Worm (Caenorhabditis elegans) whole organism, young adult: Measurements from ENCODE around the gene Y46H3A.5.
A peak's percentile ranks its signal among the peaks of the same experiment; 100 is the strongest.

Source experiments
- D2030.7 ChIP-seq: fragments of 200-800 bp; sonication (Bioruptor generic); IDR thresholded peaks from 2 replicates; pipeline ENCODE4 v1.3.6; 2022; ENCODE audit warnings: missing genetic modification reagents, missing genetic modification characterization, missing compliant biosample characterization
- F39B2.1 ChIP-seq: fragments of 200-800 bp; sonication (Bioruptor generic); IDR thresholded peaks from 2 replicates; pipeline ENCODE4 v1.3.6; 2022; ENCODE audit warnings: missing genetic modification reagents, missing genetic modification characterization, missing compliant biosample characterization
- K12H6.12 ChIP-seq: fragments of 200-800 bp; sonication (Bioruptor generic); optimal IDR thresholded peaks from 2 replicates; lab custom pipeline; 2018; ENCODE audit warnings: mild to moderate bottlenecking, missing genetic modification characterization, missing compliant biosample characterization
- T07F8.4 ChIP-seq: sonication (generic microtip); optimal IDR thresholded peaks from 2 replicates; lab custom pipeline; 2016; ENCODE audit warnings: mild to moderate bottlenecking, missing genetic modification characterization, moderate library complexity, missing compliant biosample characterization
- Y67H2A.10 ChIP-seq: fragments of 200-800 bp; sonication (Bioruptor generic); conservative IDR thresholded peaks from 2 replicates; pipeline ENCODE4 v1.3.6; 2022; ENCODE audit warnings: missing genetic modification reagents, missing genetic modification characterization, missing compliant biosample characterization
- ZK185.1 ChIP-seq: sonication (generic microtip); optimal IDR thresholded peaks from 2 replicates; lab custom pipeline; 2016; ENCODE audit warnings: mild to moderate bottlenecking, missing genetic modification characterization, missing compliant biosample characterization; ENCODE audit not compliant: poor library complexity, severe bottlenecking
- aptf-3 ChIP-seq: fragments of 200-800 bp; sonication (Bioruptor generic); IDR thresholded peaks from 2 replicates; pipeline ENCODE4 v1.3.6; 2022; ENCODE audit warnings: missing genetic modification characterization, missing compliant biosample characterization
- athp-1 ChIP-seq: sonication (generic microtip); optimal IDR thresholded peaks from 2 replicates; lab custom pipeline; 2017; ENCODE audit warnings: mild to moderate bottlenecking, missing genetic modification characterization, missing compliant biosample characterization
- attf-3 ChIP-seq: fragments of 200-800 bp; sonication (Bioruptor generic); conservative IDR thresholded peaks from 2 replicates; pipeline ENCODE4 v1.3.6; 2022; ENCODE audit warnings: missing genetic modification reagents, missing genetic modification characterization, missing compliant biosample characterization
- attf-5 ChIP-seq: fragments of 200-800 bp; sonication (Bioruptor generic); optimal IDR thresholded peaks from 2 replicates; lab custom pipeline; 2018; ENCODE audit warnings: mild to moderate bottlenecking, missing genetic modification characterization, missing compliant biosample characterization
- cebp-1 ChIP-seq, 2 experiments: fragments of 200-800 bp in 1 of 2; sonication (Bioruptor generic) in 1 of 2; sonication (generic microtip) in 1 of 2; IDR thresholded peaks in 1 of 2; optimal IDR thresholded peaks in 1 of 2; 2 replicates each; pipeline versions ENCODE4 v1.3.6 to Lab custom; 2017 to 2022; ENCODE audit warnings: missing compliant biosample characterization in 2 of 2, missing genetic modification characterization in 2 of 2, mild to moderate bottlenecking in 1 of 2, missing genetic modification reagents in 1 of 2, moderate library complexity in 1 of 2
- ceh-100 ChIP-seq: fragments of 200-800 bp; sonication (Bioruptor generic); IDR thresholded peaks from 2 replicates; pipeline ENCODE4 v1.3.6; 2022; ENCODE audit warnings: missing genetic modification reagents, missing genetic modification characterization, missing compliant biosample characterization
- ceh-27 ChIP-seq: fragments of 200-800 bp; sonication (Bioruptor generic); optimal IDR thresholded peaks from 2 replicates; lab custom pipeline; 2018; ENCODE audit warnings: mild to moderate bottlenecking, missing genetic modification characterization, moderate library complexity, missing compliant biosample characterization
- ceh-40 ChIP-seq: fragments of 200-800 bp; sonication (Bioruptor generic); IDR thresholded peaks from 2 replicates; pipeline ENCODE4 v1.3.6; 2022; ENCODE audit warnings: missing genetic modification characterization, missing compliant biosample characterization
- chd-7 ChIP-seq: sonication (generic microtip); optimal IDR thresholded peaks from 2 replicates; lab custom pipeline; 2016; ENCODE audit warnings: mild to moderate bottlenecking, missing genetic modification characterization, moderate library complexity, missing compliant biosample characterization
- dpl-1 ChIP-seq: fragments of 150-350 bp; optimal IDR thresholded peaks from 2 replicates; lab custom pipeline; 2014; ENCODE audit warnings: missing biosample characterization, missing genetic modification reagents, missing genetic modification characterization
- fkh-3 ChIP-seq: sonication (generic microtip); optimal IDR thresholded peaks from 2 replicates; lab custom pipeline; 2016; ENCODE audit warnings: mild to moderate bottlenecking, missing genetic modification characterization, missing compliant biosample characterization
- hmg-1.2 ChIP-seq: fragments of 200-800 bp; sonication (Bioruptor generic); IDR thresholded peaks from 2 replicates; pipeline ENCODE4 v1.3.6; 2022; ENCODE audit warnings: missing genetic modification reagents, missing genetic modification characterization, missing compliant biosample characterization
- hmg-20 ChIP-seq: fragments of 200-800 bp; sonication (Bioruptor generic); IDR thresholded peaks from 2 replicates; pipeline ENCODE4 v1.3.6; 2022; ENCODE audit warnings: missing genetic modification reagents, missing genetic modification characterization, missing compliant biosample characterization
- lin-26 ChIP-seq: fragments of 200-800 bp; sonication (Bioruptor generic); IDR thresholded peaks from 2 replicates; pipeline ENCODE4 v1.3.6; 2022; ENCODE audit warnings: missing genetic modification reagents, missing genetic modification characterization, missing compliant biosample characterization
- lin-35 ChIP-seq, 3 experiments: fragments of 150-350 bp in 2 of 3; sonication (generic microtip) in 1 of 3; optimal IDR thresholded peaks; 2 replicates each; lab custom pipeline; 2014 to 2018; ENCODE audit warnings: missing biosample characterization in 3 of 3, missing genetic modification characterization in 3 of 3, missing genetic modification reagents in 3 of 3
- lsl-1 ChIP-seq: fragments of 200-800 bp; sonication (Bioruptor generic); optimal IDR thresholded peaks from 2 replicates; lab custom pipeline; 2018; ENCODE audit warnings: mild to moderate bottlenecking, missing genetic modification characterization, moderate library complexity, missing compliant biosample characterization
- lsy-27 ChIP-seq: sonication (generic microtip); optimal IDR thresholded peaks from 2 replicates; lab custom pipeline; 2017; ENCODE audit warnings: missing genetic modification characterization, mild to moderate bottlenecking, missing compliant biosample characterization, antibody characterized with exemption, missing genotype, borderline replicate concordance; ENCODE audit not compliant: insufficient read depth
- madf-6 ChIP-seq: fragments of 200-800 bp; sonication (Bioruptor generic); IDR thresholded peaks from 2 replicates; pipeline ENCODE4 v1.3.6; 2022; ENCODE audit warnings: missing genetic modification reagents, missing genetic modification characterization, missing compliant biosample characterization
- madf-8 ChIP-seq: fragments of 200-800 bp; sonication (Bioruptor generic); conservative IDR thresholded peaks from 2 replicates; pipeline ENCODE4 v1.3.6; 2022; ENCODE audit warnings: missing genetic modification reagents, missing genetic modification characterization, missing compliant biosample characterization
- nfya-2 ChIP-seq: fragments of 200-800 bp; sonication (Bioruptor generic); IDR thresholded peaks from 2 replicates; pipeline ENCODE4 v1.3.6; 2022; ENCODE audit warnings: missing genetic modification reagents, missing genetic modification characterization, missing compliant biosample characterization
- nfyb-1 ChIP-seq: fragments of 200-800 bp; sonication (Bioruptor generic); IDR thresholded peaks from 2 replicates; pipeline ENCODE4 v1.3.6; 2022; ENCODE audit warnings: missing genetic modification reagents, missing genetic modification characterization, missing compliant biosample characterization
- nhr-80 ChIP-seq: sonication (generic microtip); optimal IDR thresholded peaks from 2 replicates; lab custom pipeline; 2016; ENCODE audit warnings: missing genetic modification characterization, missing compliant biosample characterization
- pbrm-1 ChIP-seq: fragments of 200-800 bp; sonication (Bioruptor generic); IDR thresholded peaks from 2 replicates; pipeline ENCODE4 v1.3.6; 2022; ENCODE audit warnings: missing genetic modification reagents, missing genetic modification characterization, missing compliant biosample characterization
- rec-8 ChIP-seq, 2 experiments: sonication (generic microtip); optimal IDR thresholded peaks; 2 replicates each; lab custom pipeline; 2016; ENCODE audit warnings: mild to moderate bottlenecking in 2 of 2, missing genetic modification characterization in 2 of 2, missing genetic modification reagents in 2 of 2, missing genotype in 2 of 2, missing biosample characterization in 1 of 2, missing compliant biosample characterization in 1 of 2, moderate library complexity in 1 of 2
- sdz-38 ChIP-seq: sonication (generic microtip); optimal IDR thresholded peaks from 2 replicates; lab custom pipeline; 2016; ENCODE audit warnings: missing genotype, missing genetic modification characterization, missing compliant biosample characterization
- sea-2 ChIP-seq: fragments of 200-800 bp; sonication (Bioruptor generic); IDR thresholded peaks from 2 replicates; pipeline ENCODE4 v1.3.6; 2022; ENCODE audit warnings: missing genetic modification characterization, missing compliant biosample characterization
- snpc-4 ChIP-seq, 5 experiments: fragments of 150-350 bp in 1 of 5; sonication (generic microtip) in 4 of 5; optimal IDR thresholded peaks; 2 replicates each; lab custom pipeline; 2014 to 2018; ENCODE audit warnings: missing genetic modification characterization in 5 of 5, missing biosample characterization in 3 of 5, antibody characterized with exemption in 2 of 5, mild to moderate bottlenecking in 2 of 5, missing compliant biosample characterization in 2 of 5, missing genotype in 2 of 5, moderate library complexity in 2 of 5, missing genetic modification reagents in 1 of 5
- sptf-2 ChIP-seq: fragments of 200-800 bp; sonication (Bioruptor generic); optimal IDR thresholded peaks from 2 replicates; lab custom pipeline; 2018; ENCODE audit warnings: mild to moderate bottlenecking, missing genetic modification characterization, missing compliant biosample characterization
- xnd-1 ChIP-seq: sonication (generic microtip); optimal IDR thresholded peaks from 2 replicates; lab custom pipeline; 2016; ENCODE audit warnings: missing genotype, missing genetic modification reagents, missing genetic modification characterization, missing compliant biosample characterization
- zim-3 ChIP-seq: sonication (generic microtip); optimal IDR thresholded peaks from 2 replicates; lab custom pipeline; 2017; ENCODE audit warnings: mild to moderate bottlenecking, missing genetic modification characterization, moderate library complexity, missing compliant biosample characterization

Y46H3A.5 gene

ce11 chrV:1788157-1788556, 26.5 kb downstream of the Y46H3A.5 start, which contains the start of gene F36H9.2:
TSS of gene F36H9.2 (plus strand) at chrV:1788457.
- no peak for TF ChIP-seq D2030.7 (GFP tag; lab: Robert Waterston, UW)
- TF ChIP-seq lin-35 (GFP tag; optimal IDR thresholded peaks at IDR 0.05; lab: Kevin White, UChicago) = no peak
- TF ChIP-seq athp-1 (tag; lab: Kevin White, UChicago) = no peak
- TF ChIP-seq madf-6 (GFP tag; lab: Robert Waterston, UW) = no peak
- no peak for TF ChIP-seq F39B2.1
- no peak for TF ChIP-seq nfyb-1 (GFP tag; lab: Robert Waterston, UW)
- TF ChIP-seq hmg-20 (GFP tag; lab: Robert Waterston, UW) = no peak
- TF ChIP-seq chd-7 (tag; lab: Kevin White, UChicago) = no peak
- no peak for TF ChIP-seq lsy-27 (tag; lab: Kevin White, UChicago)
- no peak for TF ChIP-seq dpl-1 (GFP tag; lab: Kevin White, UChicago)
- TF ChIP-seq zim-3 (tag; lab: Kevin White, UChicago) = no peak
- no peak for TF ChIP-seq fkh-3

- no peak for TF ChIP-seq nfya-2 (GFP tag; lab: Robert Waterston, UW)
- TF ChIP-seq, all 124 proteins: peak for 0
These were observed 32.8 kb downstream of the Y46H3A.5 start, which contains the start of gene F36H9.5 for ce11 chrV:1781922-1782321. TSS of gene F36H9.5 (minus strand) at chrV:1782022.

ce11 chrV:1779994-1780393, 34.7 kb downstream of the Y46H3A.5 start:
- peak; percentile 58; the same call in 1 of the 2 replicates for TF ChIP-seq nfyb-1 (GFP tag; lab: Robert Waterston, UW)
- TF ChIP-seq pbrm-1 (GFP tag; lab: Robert Waterston, UW) = no peak

- TF ChIP-seq lin-26 (GFP tag; lab: Robert Waterston, UW) = no peak
These were observed 35.5 kb downstream of the Y46H3A.5 start, which contains the start of gene F36H9.4 for ce11 chrV:1779136-1779535. TSS of gene F36H9.4 (minus strand) at chrV:1779236.

- TF ChIP-seq ceh-27 = no peak
- no peak for TF ChIP-seq madf-6 (GFP tag; lab: Robert Waterston, UW)
- TF ChIP-seq sptf-2 (GFP tag; lab: Kevin White, UChicago) = no peak
- no peak for TF ChIP-seq rec-8 (tag; optimal IDR thresholded peaks at IDR 0.05; lab: Kevin White, UChicago)
- no peak for TF ChIP-seq dpl-1 (GFP tag; lab: Kevin White, UChicago)
- no peak for TF ChIP-seq cebp-1 (GFP tag; IDR thresholded peaks at IDR 0.05; lab: Robert Waterston, UW)
- no peak for TF ChIP-seq cebp-1 (tag; optimal IDR thresholded peaks at IDR 0.05; lab: Kevin White, UChicago)
- no peak for TF ChIP-seq Y67H2A.10
- no peak for TF ChIP-seq snpc-4 (GFP tag; optimal IDR thresholded peaks at IDR 0.05; lab: Kevin White, UChicago)
- TF ChIP-seq snpc-4 (tag; optimal IDR thresholded peaks at IDR 0.05; lab: Kevin White, UChicago) = no peak
- TF ChIP-seq ceh-40 (GFP tag; lab: Robert Waterston, UW) = no peak
- no peak for TF ChIP-seq ceh-100
- TF ChIP-seq lsl-1 (GFP tag; lab: Kevin White, UChicago) = no peak
- TF ChIP-seq attf-5 = no peak
These were observed 39.7 kb downstream of the Y46H3A.5 start, which contains the start of gene F36H9.7 for ce11 chrV:1774874-1775589. TSS of gene F36H9.7 (minus strand) at chrV:1774924.

- TF ChIP-seq xnd-1 (tag; lab: Kevin White, UChicago) (no peak), nhr-80 (tag; lab: Kevin White, UChicago) (peak; percentile 12), D2030.7 (GFP tag; lab: Robert Waterston, UW) (0 out of 2 replicates have a peak, but pooled peaks have one; percentile 16), sdz-38 (no peak), snpc-4 (GFP tag; optimal IDR thresholded peaks at IDR 0.05; lab: Kevin White, UChicago) (no peak), snpc-4 (tag; optimal IDR thresholded peaks at IDR 0.05; lab: Kevin White, UChicago) (no peak), K12H6.12 (tag; lab: Kevin White, UChicago) (no peak), madf-8 (GFP tag; lab: Robert Waterston, UW) (no peak), ceh-100 (no peak), hmg-1.2 (GFP tag; lab: Robert Waterston, UW) (no peak; the same call in 1 of the 2 replicates), T07F8.4 (tag; lab: Kevin White, UChicago) (no peak), sea-2 (no peak), aptf-3 (no peak), attf-3 (GFP tag; lab: Robert Waterston, UW) (no peak), ZK185.1 (tag; lab: Kevin White, UChicago) (no peak)
These were observed 41.6 kb downstream of the Y46H3A.5 start for ce11 chrV:1773120-1773519.
